Worm (Caenorhabditis elegans) whole organism, mixed stage, embryonic: ENCODE data around the gene K09E9.3.

Experiments
- ces-1 ChIP-seq: fragments of 150-350 bp; optimal IDR thresholded peaks from 2 replicates; lab custom pipeline; 2014; ENCODE audit warnings: missing biosample characterization, missing genetic modification reagents, missing genetic modification characterization
- elt-3 ChIP-seq: fragments of 150-350 bp; optimal IDR thresholded peaks from 2 replicates; lab custom pipeline; 2014; ENCODE audit warnings: missing biosample characterization, missing genetic modification characterization
- hlh-1 ChIP-seq: fragments of 150-350 bp; optimal IDR thresholded peaks from 2 replicates; lab custom pipeline; 2014; ENCODE audit warnings: missing biosample characterization, missing genetic modification reagents, missing genetic modification characterization
- lsy-2 ChIP-seq: fragments of 150-350 bp; optimal IDR thresholded peaks from 2 replicates; lab custom pipeline; 2014; ENCODE audit warnings: missing biosample characterization, missing genetic modification characterization
- mep-1 ChIP-seq: fragments of 150-350 bp; optimal IDR thresholded peaks from 2 replicates; lab custom pipeline; 2017; ENCODE audit warnings: missing biosample characterization, missing genetic modification reagents, missing genetic modification characterization, inconsistent platforms
- nhr-28 ChIP-seq: fragments of 150-350 bp; optimal IDR thresholded peaks from 2 replicates; lab custom pipeline; 2014; ENCODE audit warnings: missing biosample characterization, missing genetic modification characterization
- nhr-76 ChIP-seq: sonication (generic microtip); optimal IDR thresholded peaks from 2 replicates; lab custom pipeline; 2017; ENCODE audit warnings: missing biosample characterization, missing genetic modification characterization
- pha-4 ChIP-seq: fragments of 150-350 bp; optimal IDR thresholded peaks from 2 replicates; lab custom pipeline; 2018; ENCODE audit warnings: missing biosample characterization, missing genetic modification reagents, missing genetic modification characterization

- TF ChIP-seq ces-1 (GFP tag; lab: Kevin White, UChicago): no peak
- TF ChIP-seq nhr-76 (tag; lab: Kevin White, UChicago): no peak
- TF ChIP-seq nhr-28 (tag; lab: Kevin White, UChicago): no peak
- no peak for TF ChIP-seq pha-4
- no peak for TF ChIP-seq lsy-2 (tag; lab: Kevin White, UChicago)
- TF ChIP-seq mep-1 (tag; lab: Kevin White, UChicago): no peak
- TF ChIP-seq hlh-1 (tag; lab: Kevin White, UChicago): no peak
- TF ChIP-seq elt-3 (tag; lab: Kevin White, UChicago): no peak
Measured at ce11 chrX:15628945-15629344, 15.3 kb upstream of the K09E9.3 start.
